Worm (Caenorhabditis elegans): ENCODE data around the gene B0416.5.

- TF ChIP-seq ceh-13 (GFP tag; optimal IDR thresholded peaks at IDR 0.05), result no peak
- no peak for TF ChIP-seq F13C5.2 (tag; optimal IDR thresholded peaks at IDR 0.05)
- TF ChIP-seq ama-1 (optimal IDR thresholded peaks at IDR 0.05), result no peak
- no peak for TF ChIP-seq tbx-37 (GFP tag; conservative IDR thresholded peaks at IDR 0.05)
- no peak for TF ChIP-seq flt-1 (GFP tag; IDR thresholded peaks at IDR 0.05)
Measured at ce11 chrX:9261626-9262189, 8.9 kb downstream of the B0416.5 start.
